Worm (Caenorhabditis elegans) whole organism, early embryonic: Measurements from ENCODE around the gene cls-2.

Experiments
- B0310.2 ChIP-seq: sonication (generic microtip); optimal IDR thresholded peaks from 2 replicates; lab custom pipeline; 2016; ENCODE audit warnings: mild to moderate bottlenecking, missing genetic modification characterization, missing compliant biosample characterization
- F13C5.2 ChIP-seq: sonication (generic microtip); optimal IDR thresholded peaks from 2 replicates; lab custom pipeline; 2017; ENCODE audit warnings: mild to moderate bottlenecking, missing genetic modification characterization, inconsistent platforms, missing compliant biosample characterization
- aly-1 ChIP-seq: sonication (generic microtip); optimal IDR thresholded peaks from 2 replicates; lab custom pipeline; 2016; ENCODE audit warnings: missing genetic modification characterization, missing compliant biosample characterization
- ama-1 ChIP-seq: fragments of 150-350 bp; optimal IDR thresholded peaks from 2 replicates; lab custom pipeline; 2014
- ceh-13 ChIP-seq: fragments of 200-800 bp; sonication (Bioruptor generic); optimal IDR thresholded peaks from 2 replicates; lab custom pipeline; 2018; ENCODE audit warnings: mild to moderate bottlenecking, missing genetic modification characterization, missing compliant biosample characterization
- ceh-36 ChIP-seq: sonication (generic microtip); optimal IDR thresholded peaks from 2 replicates; lab custom pipeline; 2016; ENCODE audit warnings: missing genetic modification characterization, inconsistent platforms, missing compliant biosample characterization
- ets-7 ChIP-seq: sonication (generic microtip); optimal IDR thresholded peaks from 2 replicates; lab custom pipeline; 2016; ENCODE audit warnings: missing genotype, missing genetic modification characterization, missing compliant biosample characterization
- flt-1 ChIP-seq: fragments of 200-800 bp; sonication (Bioruptor generic); IDR thresholded peaks from 2 replicates; pipeline ENCODE4 v1.3.6; 2022; ENCODE audit warnings: missing genetic modification characterization, missing compliant biosample characterization
- hmbx-1 ChIP-seq: sonication (generic microtip); optimal IDR thresholded peaks from 2 replicates; lab custom pipeline; 2016; ENCODE audit warnings: mild to moderate bottlenecking, missing genetic modification characterization, missing compliant biosample characterization
- hmg-4 ChIP-seq: fragments of 200-800 bp; sonication (Bioruptor generic); optimal IDR thresholded peaks from 2 replicates; lab custom pipeline; 2018; ENCODE audit warnings: mild to moderate bottlenecking, missing genetic modification characterization, missing compliant biosample characterization
- hnd-1 ChIP-seq: sonication (generic microtip); optimal IDR thresholded peaks from 2 replicates; lab custom pipeline; 2016; ENCODE audit warnings: missing genetic modification characterization, missing compliant biosample characterization
- pes-1 ChIP-seq: fragments of 200-800 bp; sonication (Bioruptor generic); IDR thresholded peaks from 2 replicates; pipeline ENCODE4 v1.3.6; 2022; ENCODE audit warnings: missing genetic modification reagents, missing genetic modification characterization, missing compliant biosample characterization
- scrt-1 ChIP-seq: fragments of 200-800 bp; sonication (Bioruptor generic); IDR thresholded peaks from 2 replicates; pipeline ENCODE4 v1.3.6; 2022; ENCODE audit warnings: missing genetic modification characterization, missing compliant biosample characterization
- sea-1 ChIP-seq: fragments of 200-800 bp; sonication (Bioruptor generic); conservative IDR thresholded peaks from 2 replicates; pipeline ENCODE4 v1.3.6; 2022; ENCODE audit warnings: missing genetic modification characterization, missing compliant biosample characterization
- tbx-11 ChIP-seq: fragments of 200-800 bp; sonication (Bioruptor generic); IDR thresholded peaks from 2 replicates; pipeline ENCODE4 v1.3.6; 2022; ENCODE audit warnings: missing genetic modification characterization, missing compliant biosample characterization
- tbx-37 ChIP-seq: fragments of 200-800 bp; sonication (Bioruptor generic); conservative IDR thresholded peaks from 2 replicates; pipeline ENCODE4 v1.3.6; 2022; ENCODE audit warnings: missing genetic modification reagents, missing genetic modification characterization, missing compliant biosample characterization
- tra-4 ChIP-seq: sonication (generic microtip); optimal IDR thresholded peaks from 2 replicates; lab custom pipeline; 2017; ENCODE audit warnings: missing genetic modification characterization, missing compliant biosample characterization

The cls-2 gene

DNA sequence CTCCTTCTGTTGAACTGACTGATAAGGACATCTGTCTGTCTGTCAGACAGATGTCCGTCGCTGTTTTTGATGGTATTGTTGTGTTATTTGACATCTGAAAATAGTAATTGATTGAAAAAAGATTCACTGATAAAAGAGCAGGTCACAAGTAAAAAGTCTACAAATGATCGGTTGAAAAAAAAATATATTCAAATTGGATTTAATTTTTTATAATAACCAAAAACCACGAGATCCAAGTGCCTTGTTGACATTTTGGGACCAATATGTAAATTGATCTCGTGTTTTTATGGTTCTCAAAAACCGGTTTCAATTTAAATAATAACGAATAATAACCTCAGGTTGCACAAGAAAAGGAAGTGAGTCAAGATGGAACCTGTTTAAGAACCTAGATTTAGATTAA is 27.9 kb upstream of the cls-2 start, which contains the start of gene F59B2.13:
F59B2.13 (minus strand) TSS at position 101 of the 400 bp plus-strand sequence.
- TF ChIP-seq hnd-1 (tag; lab: Kevin White, UChicago) (no peak), hmg-4 (GFP tag; lab: Kevin White, UChicago) (no peak), tra-4 (no peak), ets-7 (tag; lab: Kevin White, UChicago) (no peak), scrt-1 (GFP tag; lab: Robert Waterston, UW) (no peak), ama-1 (lab: Kevin White, UChicago) (no peak), ceh-36 (tag; lab: Kevin White, UChicago) (no peak), aly-1 (no peak), flt-1 (GFP tag; lab: Robert Waterston, UW) (no peak), ceh-13 (GFP tag; lab: Kevin White, UChicago) (no peak), hmbx-1 (tag; lab: Kevin White, UChicago) (no peak), tbx-11 (GFP tag; lab: Robert Waterston, UW) (no peak), tbx-37 (GFP tag; lab: Robert Waterston, UW) (no peak), B0310.2 (tag; lab: Kevin White, UChicago) (no peak), sea-1 (GFP tag; lab: Robert Waterston, UW) (no peak), F13C5.2 (tag; lab: Kevin White, UChicago) (no peak), pes-1 (GFP tag; lab: Robert Waterston, UW) (no peak)

DNA sequence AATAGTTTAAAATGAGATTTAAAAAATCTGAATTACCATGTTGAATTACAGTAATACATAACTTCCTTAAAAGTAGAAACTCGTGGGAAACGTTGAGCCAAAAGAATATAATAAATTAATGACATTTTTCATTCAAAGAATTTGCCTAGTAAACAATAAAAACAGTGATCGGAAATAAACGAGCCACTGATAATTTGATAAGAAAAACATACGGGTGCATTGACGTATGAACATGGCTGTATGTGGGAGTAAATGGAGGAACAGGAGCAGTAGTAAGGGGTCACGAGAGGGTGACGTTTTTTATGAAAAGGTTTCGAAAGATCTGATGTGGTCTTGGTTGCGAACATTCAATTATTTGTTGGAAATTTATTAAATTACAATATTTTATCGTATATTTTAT is 24.0 kb upstream of the cls-2 start:
- no peak for TF ChIP-seq ets-7 (tag; lab: Kevin White, UChicago)
- no peak for TF ChIP-seq sea-1 (GFP tag; lab: Robert Waterston, UW)
- no peak for TF ChIP-seq aly-1
- TF ChIP-seq pes-1 (GFP tag; lab: Robert Waterston, UW), result no peak

DNA sequence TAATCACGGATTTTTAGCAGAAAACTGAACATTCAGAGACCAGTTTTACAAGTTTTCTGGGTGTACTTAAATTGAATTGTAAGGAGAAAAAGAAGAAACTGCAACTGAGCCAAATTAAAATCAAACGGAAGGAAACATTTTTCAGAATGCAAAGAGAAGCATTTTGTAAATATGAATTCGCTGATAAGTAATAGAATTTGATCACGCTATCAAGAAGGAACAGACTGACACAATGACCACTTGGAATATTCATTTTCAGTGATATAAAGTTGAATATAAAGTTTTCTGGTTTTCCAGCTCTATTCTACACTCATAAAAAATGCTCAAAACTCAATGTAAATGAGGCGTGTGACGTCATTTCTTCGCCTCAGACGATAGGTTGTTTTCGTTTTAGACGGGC is 20.7 kb upstream of the cls-2 start:
- TF ChIP-seq ceh-36 (tag; lab: Kevin White, UChicago) (no peak), scrt-1 (GFP tag; lab: Robert Waterston, UW) (no peak), ets-7 (tag; lab: Kevin White, UChicago) (no peak), B0310.2 (tag; lab: Kevin White, UChicago) (no peak), tbx-37 (GFP tag; lab: Robert Waterston, UW) (no peak), tbx-11 (GFP tag; lab: Robert Waterston, UW) (no peak), F13C5.2 (tag; lab: Kevin White, UChicago) (no peak), ceh-13 (GFP tag; lab: Kevin White, UChicago) (no peak), hmg-4 (GFP tag; lab: Kevin White, UChicago) (no peak), aly-1 (no peak), ama-1 (lab: Kevin White, UChicago) (no peak), hmbx-1 (tag; lab: Kevin White, UChicago) (no peak)

DNA sequence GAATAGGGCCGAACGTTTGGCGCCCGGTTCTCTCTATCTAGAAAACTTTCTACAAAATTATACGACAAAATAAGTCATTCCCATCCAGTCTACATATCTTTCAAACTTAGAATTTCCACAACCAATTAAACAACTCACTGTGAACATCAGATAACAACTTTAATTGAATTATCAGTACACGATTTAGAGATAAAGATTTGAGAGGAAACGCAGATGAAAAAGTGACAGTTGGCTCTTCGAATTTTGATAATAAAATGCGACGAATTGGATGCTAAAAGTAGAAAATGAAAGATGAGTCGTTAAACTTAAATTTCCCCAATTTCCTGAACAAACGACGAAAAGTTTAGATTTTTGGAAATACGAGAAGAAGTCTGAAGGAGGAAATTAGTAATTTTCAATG is 19.8 kb upstream of the cls-2 start:
- TF ChIP-seq tbx-37 (GFP tag; lab: Robert Waterston, UW), result no peak
- TF ChIP-seq tbx-11 (GFP tag; lab: Robert Waterston, UW), result no peak
- no peak for TF ChIP-seq ceh-13 (GFP tag; lab: Kevin White, UChicago)
- TF ChIP-seq hmg-4 (GFP tag; lab: Kevin White, UChicago), result no peak
- TF ChIP-seq flt-1 (GFP tag; lab: Robert Waterston, UW), result no peak

DNA sequence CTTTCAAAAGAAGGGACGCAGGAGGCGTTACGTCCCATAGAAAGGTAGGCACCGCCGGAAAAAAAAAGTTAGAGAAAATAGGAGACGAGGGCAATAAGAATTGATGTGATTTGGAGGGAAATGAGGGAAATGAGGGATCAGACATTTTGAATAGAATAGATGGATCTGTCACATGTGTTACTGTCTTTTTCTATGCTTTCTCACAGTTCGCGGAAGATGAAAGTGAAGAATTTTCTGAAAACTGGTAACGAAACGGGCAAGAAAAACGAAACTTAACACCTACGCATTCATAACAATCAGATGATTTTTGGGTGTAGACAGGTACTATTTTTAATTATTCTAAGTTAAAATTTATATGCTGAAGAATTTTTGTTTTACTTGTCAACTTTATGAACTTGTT is 17.2 kb upstream of the cls-2 start, which contains the start of gene R107.9:
R107.9 (plus strand) TSS at position 301 of the 400 bp plus-strand sequence.
- TF ChIP-seq tra-4, result no peak
- no peak for TF ChIP-seq tbx-37 (GFP tag; lab: Robert Waterston, UW)
- TF ChIP-seq tbx-11 (GFP tag; lab: Robert Waterston, UW), result no peak
- TF ChIP-seq ceh-13 (GFP tag; lab: Kevin White, UChicago), result no peak
- no peak for TF ChIP-seq scrt-1 (GFP tag; lab: Robert Waterston, UW)
- no peak for TF ChIP-seq hmg-4 (GFP tag; lab: Kevin White, UChicago)
- TF ChIP-seq ama-1 (lab: Kevin White, UChicago), result no peak
- TF ChIP-seq pes-1 (GFP tag; lab: Robert Waterston, UW), result no peak
- TF ChIP-seq ceh-36 (tag; lab: Kevin White, UChicago), result no peak
- TF ChIP-seq aly-1, result no peak
- TF ChIP-seq B0310.2 (tag; lab: Kevin White, UChicago), result no peak
- TF ChIP-seq flt-1 (GFP tag; lab: Robert Waterston, UW), result no peak
- TF ChIP-seq ets-7 (tag; lab: Kevin White, UChicago), result no peak
- TF ChIP-seq sea-1 (GFP tag; lab: Robert Waterston, UW), result no peak
- TF ChIP-seq hmbx-1 (tag; lab: Kevin White, UChicago), result no peak
- no peak for TF ChIP-seq F13C5.2 (tag; lab: Kevin White, UChicago)
- no peak for TF ChIP-seq hnd-1 (tag; lab: Kevin White, UChicago)

DNA sequence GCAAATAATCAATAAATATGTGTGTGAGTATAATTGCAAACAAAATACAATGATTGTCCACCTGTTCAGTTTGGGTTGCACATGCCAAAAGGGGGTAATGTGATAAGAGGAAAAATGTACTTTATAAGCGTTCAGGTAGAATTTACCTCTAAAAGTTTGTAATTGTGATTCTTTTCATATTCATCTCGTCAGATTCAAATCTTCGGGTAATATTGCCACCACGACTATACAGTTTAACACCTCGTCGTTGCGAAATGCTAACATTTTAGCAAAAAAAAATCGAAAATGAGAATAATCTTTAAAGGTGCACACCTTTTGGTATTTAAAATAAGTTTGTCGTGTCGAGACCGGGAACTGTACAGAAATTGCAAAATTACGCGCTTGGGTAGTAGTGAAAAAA is 11.6 kb upstream of the cls-2 start, which contains the start of gene nac-2:
nac-2 (minus strand) TSS at position 101 of the 400 bp plus-strand sequence.
- TF ChIP-seq ceh-13 (GFP tag; lab: Kevin White, UChicago), result no peak
- TF ChIP-seq tra-4, result no peak
- no peak for TF ChIP-seq scrt-1 (GFP tag; lab: Robert Waterston, UW)
- TF ChIP-seq flt-1 (GFP tag; lab: Robert Waterston, UW), result no peak
- TF ChIP-seq hmg-4 (GFP tag; lab: Kevin White, UChicago), result no peak
- no peak for TF ChIP-seq hmbx-1 (tag; lab: Kevin White, UChicago)
- no peak for TF ChIP-seq ets-7 (tag; lab: Kevin White, UChicago)
- no peak for TF ChIP-seq ama-1 (lab: Kevin White, UChicago)
- TF ChIP-seq F13C5.2 (tag; lab: Kevin White, UChicago), result no peak
- TF ChIP-seq hnd-1 (tag; lab: Kevin White, UChicago), result no peak
- TF ChIP-seq B0310.2 (tag; lab: Kevin White, UChicago), result no peak
- TF ChIP-seq sea-1 (GFP tag; lab: Robert Waterston, UW), result no peak
- TF ChIP-seq ceh-36 (tag; lab: Kevin White, UChicago), result no peak
- no peak for TF ChIP-seq tbx-37 (GFP tag; lab: Robert Waterston, UW)
- TF ChIP-seq aly-1, result no peak
- no peak for TF ChIP-seq pes-1 (GFP tag; lab: Robert Waterston, UW)

DNA sequence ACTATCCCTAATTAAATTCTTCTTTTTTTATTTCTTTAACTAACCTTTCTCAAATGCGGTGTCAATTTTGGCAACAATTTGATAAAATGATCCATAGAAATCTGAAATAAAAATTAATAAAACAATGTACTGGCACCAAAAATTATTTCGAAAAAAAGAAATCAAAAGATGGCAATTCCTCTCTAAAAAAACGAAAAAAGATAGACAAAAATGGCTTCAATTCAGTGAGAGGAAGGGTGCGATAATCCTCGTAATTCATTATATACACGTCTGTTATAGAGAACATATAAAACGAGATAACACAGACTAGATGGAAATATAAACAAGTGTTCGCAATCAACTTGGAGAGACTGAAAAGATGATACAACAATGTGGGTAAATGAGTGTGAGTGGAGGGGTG is 9.0 kb upstream of the cls-2 start, which contains the start of gene R107.2:
R107.2 (minus strand) TSS at position 101 of the 400 bp plus-strand sequence.
- TF ChIP-seq tbx-11 (GFP tag; lab: Robert Waterston, UW), result no peak
- TF ChIP-seq ceh-13 (GFP tag; lab: Kevin White, UChicago), result no peak
- no peak for TF ChIP-seq ama-1 (lab: Kevin White, UChicago)
- no peak for TF ChIP-seq pes-1 (GFP tag; lab: Robert Waterston, UW)
- no peak for TF ChIP-seq tbx-37 (GFP tag; lab: Robert Waterston, UW)
- TF ChIP-seq hmbx-1 (tag; lab: Kevin White, UChicago), result no peak
- no peak for TF ChIP-seq scrt-1 (GFP tag; lab: Robert Waterston, UW)
- no peak for TF ChIP-seq sea-1 (GFP tag; lab: Robert Waterston, UW)
- TF ChIP-seq tra-4, result no peak
- no peak for TF ChIP-seq B0310.2 (tag; lab: Kevin White, UChicago)
- TF ChIP-seq hnd-1 (tag; lab: Kevin White, UChicago), result no peak
- no peak for TF ChIP-seq hmg-4 (GFP tag; lab: Kevin White, UChicago)
- TF ChIP-seq flt-1 (GFP tag; lab: Robert Waterston, UW), result no peak
- TF ChIP-seq ceh-36 (tag; lab: Kevin White, UChicago), result no peak
- TF ChIP-seq F13C5.2 (tag; lab: Kevin White, UChicago), result no peak
- no peak for TF ChIP-seq aly-1
